Fruit fly (Drosophila melanogaster): ENCODE measurements around the gene CG18170.

DNA sequence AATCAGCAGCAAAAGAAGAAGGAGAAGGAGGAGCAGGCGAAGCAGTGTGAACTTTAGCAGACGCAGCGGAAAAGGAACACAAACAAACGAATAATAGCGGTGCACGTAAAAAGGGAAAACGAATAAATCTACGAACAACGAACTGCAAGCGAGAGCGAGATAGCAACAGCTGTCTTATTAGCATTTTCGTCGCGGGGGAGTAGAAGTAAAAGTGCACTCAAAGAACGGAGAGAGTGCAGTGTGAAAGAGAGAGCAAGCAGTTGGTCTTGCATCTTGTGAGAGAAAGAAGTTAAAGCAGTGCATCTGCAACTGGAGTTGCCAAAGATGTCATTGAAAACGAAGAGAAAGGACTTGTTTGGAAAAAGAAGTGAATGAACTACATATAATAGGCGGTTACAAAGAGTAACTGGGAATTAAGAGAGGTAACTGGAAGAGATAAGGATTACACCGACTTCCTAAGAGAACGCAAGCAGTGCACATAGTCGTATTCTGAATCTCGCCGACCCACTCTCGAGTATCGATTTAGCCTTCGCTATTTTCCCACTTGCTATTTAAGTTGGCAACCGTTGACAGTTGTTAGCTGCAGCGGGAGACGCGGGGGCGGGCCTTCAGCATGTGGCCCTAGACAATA, 9.8 kb upstream of the CG18170 start:
- TF ChIP-seq CG8478 (optimal IDR thresholded peaks at IDR 0.05) (no peak), CTCF (optimal IDR thresholded peaks at IDR 0.05) (no peak)
